Worm (Caenorhabditis elegans): ENCODE data around the gene Y48B6A.13.
A peak's percentile ranks its signal among the peaks of the same experiment; 100 is the strongest.

Gene Y48B6A.13

ce11 chrII:14247748-14248502, 21.9 kb upstream of the Y48B6A.13 start (continued):
- TF ChIP-seq tlf-1 (GFP tag; optimal IDR thresholded peaks at IDR 0.05) (no peak), bed-1 (GFP tag; IDR thresholded peaks at IDR 0.05) (no peak), Y95B8A.8 (GFP tag; IDR thresholded peaks at IDR 0.05) (no peak), ceh-79 (tag; optimal IDR thresholded peaks at IDR 0.05) (no peak), F49E8.2 (tag; optimal IDR thresholded peaks at IDR 0.05; ENCODE audit: insufficient read depth) (no peak), sptf-2 (GFP tag; optimal IDR thresholded peaks at IDR 0.05) (no peak), lin-35 (GFP tag; optimal IDR thresholded peaks at IDR 0.05) (no peak), ztf-26 (tag; optimal IDR thresholded peaks at IDR 0.05) (no peak), gei-17 (GFP tag; optimal IDR thresholded peaks at IDR 0.05) (no peak), madf-10 (tag; optimal IDR thresholded peaks at IDR 0.05) (no peak), hmg-1.2 (GFP tag; IDR thresholded peaks at IDR 0.05) (0 out of 2 replicates have a peak, but pooled peaks have one; percentile 26), hmg-20 (GFP tag; IDR thresholded peaks at IDR 0.05) (no peak), nhr-179 (tag; optimal IDR thresholded peaks at IDR 0.05) (no peak), ceh-58 (GFP tag; IDR thresholded peaks at IDR 0.05) (no peak), ZK185.1 (tag; optimal IDR thresholded peaks at IDR 0.05; ENCODE audit: poor library complexity, severe bottlenecking) (no peak), ceh-40 (GFP tag; IDR thresholded peaks at IDR 0.05) (no peak), F37B4.10 (GFP tag; IDR thresholded peaks at IDR 0.05) (no peak), Y67H2A.10 (GFP tag; conservative IDR thresholded peaks at IDR 0.05) (no peak), pha-4 (tag; optimal IDR thresholded peaks at IDR 0.05) (no peak), Y53G8AR.9 (GFP tag; conservative IDR thresholded peaks at IDR 0.05) (no peak), mes-4 (tag; optimal IDR thresholded peaks at IDR 0.05) (no peak), efl-1 (GFP tag; optimal IDR thresholded peaks at IDR 0.05) (no peak), ztf-22 (GFP tag; optimal IDR thresholded peaks at IDR 0.05) (no peak), nhr-27 (tag; optimal IDR thresholded peaks at IDR 0.05) (no peak), hsf-1 (GFP tag; IDR thresholded peaks at IDR 0.05) (0 out of 2 replicates have a peak, but pooled peaks have one; percentile 5), ztf-25 (GFP tag; IDR thresholded peaks at IDR 0.05) (no peak), F39B2.1 (GFP tag; IDR thresholded peaks at IDR 0.05) (no peak), T26A5.8 (tag; optimal IDR thresholded peaks at IDR 0.05) (no peak), Y53F4B.3 (GFP tag; IDR thresholded peaks at IDR 0.05) (no peak), B0336.3 (GFP tag; IDR thresholded peaks at IDR 0.05) (no peak), repo-1 (tag; optimal IDR thresholded peaks at IDR 0.05) (no peak), tbx-9 (tag; optimal IDR thresholded peaks at IDR 0.05; ENCODE audit: borderline replicate concordance) (no peak), die-1 (tag; optimal IDR thresholded peaks at IDR 0.05) (peak; percentile 18), F57A8.1 (GFP tag; optimal IDR thresholded peaks at IDR 0.05) (no peak), F33H1.4 (GFP tag; IDR thresholded peaks at IDR 0.05) (no peak), egrh-3 (GFP tag; IDR thresholded peaks at IDR 0.05) (peak; percentile 17; the same call in 1 of the 2 replicates), Y79H2A.3 (GFP tag; conservative IDR thresholded peaks at IDR 0.05) (0 out of 2 replicates have a peak, but pooled peaks have one; percentile 11), rec-8 (tag; optimal IDR thresholded peaks at IDR 0.05) (no peak), sdz-38 (tag; optimal IDR thresholded peaks at IDR 0.05) (no peak), B0019.2 (GFP tag; conservative IDR thresholded peaks at IDR 0.05) (no peak), Y56A3A.18 (GFP tag; IDR thresholded peaks at IDR 0.05) (no peak), fkh-3 (tag; optimal IDR thresholded peaks at IDR 0.05) (no peak), ztf-18 (tag; optimal IDR thresholded peaks at IDR 0.05) (peak; percentile 51), ztf-3 (GFP tag; optimal IDR thresholded peaks at IDR 0.05) (no peak), K12H6.12 (tag; optimal IDR thresholded peaks at IDR 0.05) (no peak), sea-2 (GFP tag; IDR thresholded peaks at IDR 0.05) (no peak), mel-28 (tag; optimal IDR thresholded peaks at IDR 0.05; ENCODE audit: borderline replicate concordance) (no peak)
